Worm (Caenorhabditis elegans) whole organism, L1 larva: ENCODE data around the gene H25P19.1.

ENCODE experiments used
- ceh-82 ChIP-seq, 3 experiments: fragments of 150-350 bp in 1 of 3; sonication (generic microtip) in 2 of 3; optimal IDR thresholded peaks; 2 replicates each; lab custom pipeline; 2014 to 2017; ENCODE audit warnings: missing biosample characterization in 3 of 3, missing genetic modification characterization in 3 of 3
- nhr-11 ChIP-seq: fragments of 150-350 bp; optimal IDR thresholded peaks from 2 replicates; lab custom pipeline; 2014; ENCODE audit warnings: missing biosample characterization, missing genetic modification characterization
- pqm-1 ChIP-seq: sonication (generic microtip); optimal IDR thresholded peaks from 3 replicates; lab custom pipeline; 2017; ENCODE audit warnings: missing biosample characterization, missing genetic modification characterization
- unc-130 ChIP-seq: fragments of 150-350 bp; optimal IDR thresholded peaks from 2 replicates; lab custom pipeline; 2017; ENCODE audit warnings: missing biosample characterization, missing genetic modification characterization, inconsistent platforms
- zag-1 ChIP-seq: fragments of 150-350 bp; optimal IDR thresholded peaks from 2 replicates; lab custom pipeline; 2014; ENCODE audit warnings: missing biosample characterization, missing genetic modification characterization

ce11 chrV:682031-682430, 5.5 kb upstream of the H25P19.1 start, which contains the start of gene srx-23:
- no peak for TF ChIP-seq ceh-82 (tag; optimal IDR thresholded peaks at IDR 0.05; lab: Kevin White, UChicago)
- TF ChIP-seq nhr-11 (tag; lab: Kevin White, UChicago): no peak
- TF ChIP-seq unc-130 (tag; lab: Kevin White, UChicago): no peak
- no peak for TF ChIP-seq pqm-1
- no peak for TF ChIP-seq zag-1
